ENCODE assay signal across 4 fruit fly cellular contexts in the genomic region with DNA sequence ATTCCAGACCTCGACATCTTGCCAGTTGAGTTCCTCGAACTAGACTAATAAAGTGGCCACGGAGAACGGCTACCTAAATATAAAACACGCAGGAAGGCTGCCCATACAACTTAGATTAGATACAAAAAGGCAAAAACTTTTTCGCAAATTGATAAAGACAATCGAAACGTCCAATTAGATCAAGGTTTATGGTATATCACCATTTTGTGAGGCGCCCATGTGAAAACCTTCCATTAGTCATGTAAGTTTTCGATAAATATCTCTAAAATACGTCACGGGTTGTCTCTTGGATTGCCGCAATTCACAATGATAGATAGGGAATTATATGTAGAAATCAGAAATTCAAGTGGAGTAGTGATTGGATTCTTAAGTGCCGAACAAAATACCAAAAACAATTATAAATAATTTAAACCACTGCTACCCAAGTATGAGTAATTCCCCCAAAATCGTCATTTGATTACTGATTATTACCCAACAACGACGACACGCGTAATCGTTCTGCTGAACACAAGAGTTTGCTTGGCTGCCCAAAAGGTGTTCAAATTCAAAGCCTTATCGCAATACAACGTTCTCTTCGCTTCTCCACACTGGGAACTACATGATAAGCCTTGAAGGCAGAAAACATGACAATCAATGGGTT.
TF ChIP-seq lines count a peak whose summit lies in the region.

Gene CG15255, minus strand, starts transcription at position 51 of the 640 bp plus-strand sequence.

- no peak for TF ChIP-seq CTCF in whole organism, embryonic (GFP tag; optimal IDR thresholded peaks at IDR 0.05; lab: Kevin White, UChicago)

TF ChIP-seq in whole organism, adult, 20 proteins besides CTCF, POLR2A, EP300 and RAD21:
- TF ChIP-seq tj (GFP tag; optimal IDR thresholded peaks at IDR 0.05; lab: Kevin White, UChicago) (no peak), Crg-1 (GFP tag; optimal IDR thresholded peaks at IDR 0.05; lab: Kevin White, UChicago) (no peak), CG11617 (GFP tag; optimal IDR thresholded peaks at IDR 0.05; lab: Kevin White, UChicago) (no peak), CG33017 (tag; optimal IDR thresholded peaks at IDR 0.05; lab: Kevin White, UChicago) (no peak), ovo (GFP tag; optimal IDR thresholded peaks at IDR 0.05; lab: Kevin White, UChicago) (no peak), kay (GFP tag; lab: Kevin White, UChicago; ENCODE audit: borderline replicate concordance) (peak; percentile 82), bab1 (GFP tag; optimal IDR thresholded peaks at IDR 0.05; lab: Kevin White, UChicago) (no peak)

TF ChIP-seq in whole organism, embryonic, 481 proteins besides CTCF, POLR2A, EP300 and RAD21:
- TF ChIP-seq grn (GFP tag; optimal IDR thresholded peaks at IDR 0.05; lab: Kevin White, UChicago): peak; percentile 69
- peak; percentile 100 for TF ChIP-seq exex (tag; optimal IDR thresholded peaks at IDR 0.05; lab: Kevin White, UChicago)
- TF ChIP-seq sens-2 (GFP tag; IDR thresholded peaks at IDR 0.05; lab: Robert Waterston, UW): 0 out of 2 replicates have a peak, but pooled peaks have one; percentile 37
- TF ChIP-seq Hr78 (GFP tag; optimal IDR thresholded peaks at IDR 0.05; lab: Kevin White, UChicago): no peak
- TF ChIP-seq CG13894 (tag; optimal IDR thresholded peaks at IDR 0.05; lab: Kevin White, UChicago): no peak
- TF ChIP-seq Lim3 (GFP tag; IDR thresholded peaks at IDR 0.05; lab: Robert Waterston, UW): peak; percentile 24; the same call in 1 of the 2 replicates
- TF ChIP-seq Antp (GFP tag; optimal IDR thresholded peaks at IDR 0.05; lab: Kevin White, UChicago): no peak
- TF ChIP-seq gro (GFP tag; optimal IDR thresholded peaks at IDR 0.05; lab: Kevin White, UChicago): peak; percentile 3
- no peak for TF ChIP-seq CG4360 (GFP tag; IDR thresholded peaks at IDR 0.05; lab: Robert Waterston, UW)
- TF ChIP-seq HmgZ (tag; optimal IDR thresholded peaks at IDR 0.05; lab: Kevin White, UChicago): peak; percentile 30
- peak; percentile 50 for TF ChIP-seq sug (tag; optimal IDR thresholded peaks at IDR 0.05; lab: Kevin White, UChicago)
- no peak for TF ChIP-seq CG8359 (GFP tag; optimal IDR thresholded peaks at IDR 0.05; lab: Kevin White, UChicago; ENCODE audit: borderline replicate concordance)
- TF ChIP-seq lab (GFP tag; optimal IDR thresholded peaks at IDR 0.05; lab: Kevin White, UChicago): peak; percentile 4
- peak; percentile 62 for TF ChIP-seq sd (tag; optimal IDR thresholded peaks at IDR 0.05; lab: Kevin White, UChicago)
- peak in 1 of 2 experiments; percentile 90 for TF ChIP-seq Pdp1 (GFP tag; optimal IDR thresholded peaks at IDR 0.05; lab: Kevin White, UChicago)
- peak; percentile 86 for TF ChIP-seq mirr (GFP tag; optimal IDR thresholded peaks at IDR 0.05; lab: Kevin White, UChicago)
- no peak for TF ChIP-seq CG17328 (GFP tag; IDR thresholded peaks at IDR 0.05; lab: Robert Waterston, UW)
- peak; percentile 56 for TF ChIP-seq Ets65A (GFP tag; lab: Kevin White, UChicago)
- no peak for TF ChIP-seq Lpt (GFP tag; optimal IDR thresholded peaks at IDR 0.05; lab: Kevin White, UChicago)
- peak; percentile 67 for TF ChIP-seq CG34376 (GFP tag; optimal IDR thresholded peaks at IDR 0.05; lab: Kevin White, UChicago)

TF ChIP-seq in whole organism, prepupa, 60 proteins besides CTCF, POLR2A, EP300 and RAD21:
- TF ChIP-seq CG8632 (GFP tag; optimal IDR thresholded peaks at IDR 0.05; lab: Kevin White, UChicago) (no peak), CG34406 (GFP tag; optimal IDR thresholded peaks at IDR 0.05; lab: Kevin White, UChicago) (no peak), lz (GFP tag; optimal IDR thresholded peaks at IDR 0.05; lab: Kevin White, UChicago) (no peak), vri (GFP tag; optimal IDR thresholded peaks at IDR 0.05; lab: Kevin White, UChicago) (peak; percentile 91)

TF ChIP-seq in whole organism, wandering third instar larva, 38 proteins besides CTCF, POLR2A, EP300 and RAD21:
- no peak for TF ChIP-seq dl (GFP tag; optimal IDR thresholded peaks at IDR 0.05; lab: Kevin White, UChicago; ENCODE audit: insufficient read depth in 1 of 2, partially characterized antibody in 2 of 2)
- TF ChIP-seq fru (GFP tag; optimal IDR thresholded peaks at IDR 0.05; lab: Kevin White, UChicago): no peak
- peak; percentile 35 for TF ChIP-seq h (GFP tag; optimal IDR thresholded peaks at IDR 0.05; lab: Kevin White, UChicago)
- no peak for TF ChIP-seq Rel (GFP tag; optimal IDR thresholded peaks at IDR 0.05; lab: Kevin White, UChicago)
- peak; percentile 93 for TF ChIP-seq Rel (tag; optimal IDR thresholded peaks at IDR 0.05; lab: Kevin White, UChicago)
- no peak for TF ChIP-seq woc (GFP tag; optimal IDR thresholded peaks at IDR 0.05; lab: Kevin White, UChicago)
- no peak for TF ChIP-seq Dfd (GFP tag; optimal IDR thresholded peaks at IDR 0.05; lab: Kevin White, UChicago)
TF ChIP-seq in whole organism, wandering third instar larva: peak in this region for 2.
